Worm (Caenorhabditis elegans): ENCODE measurements around the gene C25G4.8.
A peak's percentile ranks its signal among the peaks of the same experiment; 100 is the strongest.

C25G4.8 gene

DNA sequence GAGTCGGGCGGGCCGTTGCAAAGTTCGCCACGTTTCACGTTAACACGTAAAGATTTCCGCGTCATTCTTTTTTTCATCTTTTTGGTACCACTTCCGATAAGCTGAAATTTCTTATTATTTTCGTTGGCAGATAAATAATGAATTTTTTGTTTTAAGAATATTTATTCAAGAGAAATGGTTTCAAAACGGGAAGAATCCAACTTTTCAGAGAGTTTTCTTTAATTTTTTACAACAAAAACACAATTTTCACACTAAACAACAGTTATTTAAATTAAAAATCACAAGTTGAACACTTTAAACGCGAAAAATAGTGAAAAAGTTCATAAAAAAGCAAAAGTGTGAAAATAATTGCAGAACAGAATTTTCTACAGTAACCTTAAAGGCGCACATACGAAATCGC is 9.2 kb downstream of the C25G4.8 start, which contains the start of gene spe-44:
Gene spe-44 (minus strand): TSS at position 101 of the 400 bp plus-strand sequence.
- TF ChIP-seq ets-4 (GFP tag; optimal IDR thresholded peaks at IDR 0.05) (no peak), F10E7.11 (tag; optimal IDR thresholded peaks at IDR 0.05) (no peak), lsl-1 (GFP tag; optimal IDR thresholded peaks at IDR 0.05) (peak; percentile 71)

DNA sequence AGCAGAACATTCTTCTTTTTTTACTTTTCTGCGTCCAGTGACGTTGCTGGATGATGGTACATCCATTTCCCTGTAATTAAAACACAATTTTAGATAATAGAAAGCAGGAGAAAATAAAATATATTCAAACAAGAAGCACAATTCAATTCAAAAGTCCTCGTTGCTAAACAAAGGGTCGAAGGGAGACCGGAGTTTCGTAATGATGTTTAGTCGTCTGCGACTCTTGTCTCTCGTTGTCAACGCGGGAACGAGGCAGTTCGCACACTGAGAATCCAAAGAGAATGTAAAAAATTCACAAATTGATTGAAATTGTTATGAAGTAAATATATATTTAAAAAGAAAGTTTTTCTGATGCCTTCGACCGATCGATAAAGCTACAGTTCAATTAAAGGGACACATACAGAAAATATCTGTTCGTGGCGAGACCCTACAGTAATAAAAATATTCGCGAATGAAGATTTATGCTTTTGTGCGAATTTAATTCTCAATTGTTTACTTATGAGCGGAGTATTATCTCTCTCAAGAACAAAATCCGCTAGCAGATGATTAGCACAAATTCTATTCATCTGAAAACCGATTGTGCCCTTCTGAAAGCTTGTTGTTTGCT is 11.9 kb downstream of the C25G4.8 start, which contains the start of gene dpy-26:
Gene dpy-26 (minus strand): TSS at position 111 of the 607 bp plus-strand sequence.
- TF ChIP-seq attf-3 (GFP tag; conservative IDR thresholded peaks at IDR 0.05), result peak; percentile 91
- TF ChIP-seq lsl-1 (GFP tag; optimal IDR thresholded peaks at IDR 0.05), result peak; percentile 81
- TF ChIP-seq madf-8 (GFP tag; conservative IDR thresholded peaks at IDR 0.05), result peak; percentile 21; the same call in 1 of the 2 replicates
- TF ChIP-seq D2030.7 (GFP tag; IDR thresholded peaks at IDR 0.05), result peak; percentile 29; the same call in 1 of the 2 replicates
- TF ChIP-seq snpc-4 (GFP tag; optimal IDR thresholded peaks at IDR 0.05), result no peak
- TF ChIP-seq snpc-4 (tag; optimal IDR thresholded peaks at IDR 0.05), result peak in 2 of 4 experiments; percentile 13 to 14
- TF ChIP-seq ekl-4 (GFP tag; IDR thresholded peaks at IDR 0.05), result 0 out of 2 replicates have a peak, but pooled peaks have one; percentile 47
- TF ChIP-seq ZK185.1 (tag; optimal IDR thresholded peaks at IDR 0.05; ENCODE audit: poor library complexity, severe bottlenecking), result peak; percentile 22
- no peak for TF ChIP-seq F52B5.7 (tag; optimal IDR thresholded peaks at IDR 0.05)
- no peak for TF ChIP-seq F39B2.1 (GFP tag; IDR thresholded peaks at IDR 0.05)
- no peak for TF ChIP-seq nfya-2 (GFP tag; IDR thresholded peaks at IDR 0.05)
- TF ChIP-seq hmg-1.2 (GFP tag; IDR thresholded peaks at IDR 0.05), result peak; percentile 48; the same call in 1 of the 2 replicates
- peak; percentile 49 for TF ChIP-seq madf-6 (GFP tag; IDR thresholded peaks at IDR 0.05)
- peak; percentile 22 for TF ChIP-seq xnd-1 (tag; optimal IDR thresholded peaks at IDR 0.05)
- TF ChIP-seq efl-1 (GFP tag; optimal IDR thresholded peaks at IDR 0.05), result peak; percentile 54
- no peak for TF ChIP-seq hlh-12 (tag; optimal IDR thresholded peaks at IDR 0.05)
- TF ChIP-seq F33H1.4 (GFP tag; IDR thresholded peaks at IDR 0.05), result peak; percentile 73

DNA sequence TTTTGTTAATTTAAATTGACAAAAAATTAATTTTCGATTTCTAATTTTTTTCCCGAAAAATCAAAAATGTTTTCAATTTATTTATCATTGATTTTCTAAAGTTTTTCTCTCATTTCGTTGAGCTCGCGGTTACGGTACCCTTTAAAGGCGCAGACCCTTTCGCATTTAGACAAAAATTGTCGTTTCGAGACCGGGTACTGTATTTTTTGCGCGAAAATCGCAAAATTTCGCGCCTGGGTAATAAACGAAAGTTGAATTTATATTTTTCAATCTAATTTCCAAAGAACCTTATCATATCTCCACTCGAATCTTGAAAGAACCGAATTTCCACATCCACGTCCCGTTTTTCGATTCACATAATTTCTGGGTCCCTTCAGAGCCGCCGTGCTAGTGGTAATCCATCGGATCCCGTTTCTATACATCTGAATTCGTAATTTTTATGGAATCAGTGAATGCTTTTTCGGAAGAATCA is 17.8 kb downstream of the C25G4.8 start, which contains the start of gene C25G4.3:
Gene C25G4.3 (minus strand): TSS at position 422 of the 472 bp plus-strand sequence.
- TF ChIP-seq B0261.1 (tag; optimal IDR thresholded peaks at IDR 0.05) (no peak), fkh-3 (tag; optimal IDR thresholded peaks at IDR 0.05) (no peak), ztf-22 (GFP tag; optimal IDR thresholded peaks at IDR 0.05) (no peak), F22D6.2 (tag; optimal IDR thresholded peaks at IDR 0.05) (no peak), xnd-1 (tag; optimal IDR thresholded peaks at IDR 0.05) (peak; percentile 49), B0035.1 (tag; optimal IDR thresholded peaks at IDR 0.05) (no peak), T07F8.4 (tag; optimal IDR thresholded peaks at IDR 0.05) (no peak), dpl-1 (GFP tag; optimal IDR thresholded peaks at IDR 0.05) (no peak), pbrm-1 (GFP tag; IDR thresholded peaks at IDR 0.05) (no peak), ama-1 (optimal IDR thresholded peaks at IDR 0.05) (no peak), ama-1 (GFP tag; optimal IDR thresholded peaks at IDR 0.05) (no peak), F57A8.1 (GFP tag; optimal IDR thresholded peaks at IDR 0.05) (no peak), F52B5.7 (tag; optimal IDR thresholded peaks at IDR 0.05) (no peak), snpc-4 (GFP tag; optimal IDR thresholded peaks at IDR 0.05) (no peak), snpc-4 (tag; optimal IDR thresholded peaks at IDR 0.05) (no peak), cebp-2 (GFP tag; IDR thresholded peaks at IDR 0.05) (no peak), lag-1 (GFP tag; IDR thresholded peaks at IDR 0.05) (no peak), nhr-27 (tag; optimal IDR thresholded peaks at IDR 0.05) (no peak), bed-1 (GFP tag; IDR thresholded peaks at IDR 0.05) (no peak), attf-6 (GFP tag; IDR thresholded peaks at IDR 0.05) (0 out of 2 replicates have a peak, but pooled peaks have one; percentile 46), mes-4 (tag; optimal IDR thresholded peaks at IDR 0.05) (no peak), nhr-120 (GFP tag; IDR thresholded peaks at IDR 0.05) (no peak), snpc-1.3 (tag; optimal IDR thresholded peaks at IDR 0.05; ENCODE audit: insufficient read depth) (no peak), zim-3 (tag; optimal IDR thresholded peaks at IDR 0.05) (no peak), zfh-2 (GFP tag; conservative IDR thresholded peaks at IDR 0.05) (no peak), snpc-1.1 (tag; optimal IDR thresholded peaks at IDR 0.05; ENCODE audit: insufficient read depth) (no peak), mel-28 (tag; optimal IDR thresholded peaks at IDR 0.05; ENCODE audit: borderline replicate concordance) (no peak), B0336.3 (GFP tag; IDR thresholded peaks at IDR 0.05) (no peak), dpff-1 (tag; optimal IDR thresholded peaks at IDR 0.05) (no peak), tbx-9 (tag; optimal IDR thresholded peaks at IDR 0.05; ENCODE audit: borderline replicate concordance) (no peak)

Measured in whole organism, young adult.